Worm (Caenorhabditis elegans): ENCODE data around the gene ZK593.3.

Gene ZK593.3

DNA sequence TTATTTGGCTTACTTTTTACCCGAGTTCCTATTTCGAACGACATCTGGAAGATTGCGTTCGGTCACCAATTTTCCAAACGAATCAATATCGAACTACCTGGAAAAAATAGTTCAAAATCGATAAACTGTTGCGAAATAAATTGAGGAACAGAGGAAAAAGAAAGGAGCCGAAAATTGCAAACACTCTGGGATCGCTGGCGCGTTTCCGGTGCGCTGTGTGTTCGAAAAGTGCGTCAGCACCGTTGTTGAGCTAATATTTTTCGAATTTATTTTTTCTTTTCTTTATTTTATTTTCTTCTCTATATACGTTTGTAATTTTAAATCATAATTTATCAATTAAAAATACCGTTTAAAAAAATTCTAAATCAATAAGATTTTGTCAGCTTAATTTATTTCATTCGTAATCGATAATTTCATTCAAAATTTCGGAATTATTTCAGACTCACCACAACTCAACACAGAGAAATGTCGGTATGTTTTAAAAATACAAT lies 17.6 kb downstream of the ZK593.3 start, which contains the start of the genes dnc-1 and lsm-7 (continued):
- TF ChIP-seq F22D6.2 (tag; optimal IDR thresholded peaks at IDR 0.05) (no peak), efl-1 (GFP tag; optimal IDR thresholded peaks at IDR 0.05) (no peak), F49E8.2 (tag; optimal IDR thresholded peaks at IDR 0.05; ENCODE audit: insufficient read depth) (no peak), ztf-25 (GFP tag; IDR thresholded peaks at IDR 0.05) (no peak), sea-2 (GFP tag; IDR thresholded peaks at IDR 0.05) (no peak), T26A5.8 (tag; optimal IDR thresholded peaks at IDR 0.05) (no peak), attf-6 (GFP tag; IDR thresholded peaks at IDR 0.05) (no peak), ztf-18 (tag; optimal IDR thresholded peaks at IDR 0.05) (peak; percentile 94), bed-2 (GFP tag; IDR thresholded peaks at IDR 0.05) (no peak), let-607 (tag; optimal IDR thresholded peaks at IDR 0.05) (peak; percentile 19 to 25), ztf-26 (tag; optimal IDR thresholded peaks at IDR 0.05) (peak; percentile 57), attf-5 (GFP tag; optimal IDR thresholded peaks at IDR 0.05) (peak; percentile 96), lin-35 (GFP tag; optimal IDR thresholded peaks at IDR 0.05) (peak in 1 of 3 experiments; percentile 69), gei-17 (GFP tag; optimal IDR thresholded peaks at IDR 0.05) (no peak), B0261.1 (tag; optimal IDR thresholded peaks at IDR 0.05) (no peak), cebp-1 (GFP tag; IDR thresholded peaks at IDR 0.05) (peak; percentile 93), cebp-1 (tag; optimal IDR thresholded peaks at IDR 0.05) (peak; percentile 99), ceh-91 (GFP tag; IDR thresholded peaks at IDR 0.05) (no peak), aptf-3 (GFP tag; IDR thresholded peaks at IDR 0.05) (no peak), F57A8.1 (GFP tag; optimal IDR thresholded peaks at IDR 0.05) (no peak), lin-54 (GFP tag; optimal IDR thresholded peaks at IDR 0.05) (peak; percentile 77), rpc-1 (optimal IDR thresholded peaks at IDR 0.05) (no peak), rpc-1 (tag; optimal IDR thresholded peaks at IDR 0.05) (no peak), sdz-38 (tag; optimal IDR thresholded peaks at IDR 0.05) (no peak), unc-62 (GFP tag; optimal IDR thresholded peaks at IDR 0.05) (no peak), egrh-3 (GFP tag; IDR thresholded peaks at IDR 0.05) (no peak), zim-3 (tag; optimal IDR thresholded peaks at IDR 0.05) (no peak), aptf-2 (GFP tag; conservative IDR thresholded peaks at IDR 0.05) (no peak), nfya-1 (tag; optimal IDR thresholded peaks at IDR 0.05; ENCODE audit: borderline replicate concordance, insufficient read depth) (no peak), dox-1 (GFP tag; IDR thresholded peaks at IDR 0.05) (peak; percentile 85)

DNA sequence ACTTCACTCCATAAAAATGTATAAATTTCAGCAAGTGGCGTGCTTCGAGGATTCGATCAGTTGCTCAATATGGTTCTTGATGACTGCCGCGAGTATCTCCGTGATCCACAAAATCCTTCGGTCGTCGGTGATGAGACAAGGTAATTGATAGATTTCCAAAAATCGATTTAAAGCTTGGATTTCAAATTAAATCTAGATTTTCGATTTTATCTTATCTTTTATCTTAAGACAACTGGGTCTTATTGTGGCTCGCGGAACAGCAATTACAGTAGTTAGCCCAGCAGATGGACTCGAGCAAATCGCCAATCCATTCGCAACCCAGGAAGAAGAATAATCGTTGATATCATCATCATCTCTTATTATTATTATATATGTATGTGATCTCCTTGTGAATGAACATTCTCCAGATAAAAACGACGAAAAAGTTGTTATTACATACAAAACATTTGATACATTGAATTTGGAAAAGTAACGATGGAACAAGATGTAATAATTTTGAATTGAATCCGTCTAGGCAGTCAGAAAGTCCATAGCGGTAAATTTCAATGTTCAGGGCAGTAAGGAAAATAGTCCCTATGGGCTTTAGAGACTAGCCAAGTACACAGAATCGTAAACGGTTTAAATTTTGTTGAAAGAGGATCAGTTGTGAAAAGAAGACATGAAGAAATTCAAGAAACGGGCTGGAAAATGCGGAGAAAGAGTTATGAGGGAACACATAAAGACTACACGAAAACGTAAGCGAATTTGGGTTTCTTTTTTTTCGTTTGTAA lies 18.5 kb downstream of the ZK593.3 start:
- TF ChIP-seq D2030.7 (GFP tag; IDR thresholded peaks at IDR 0.05): no peak
- TF ChIP-seq ztf-3 (GFP tag; optimal IDR thresholded peaks at IDR 0.05): no peak
- peak; percentile 16 for TF ChIP-seq mel-28 (tag; optimal IDR thresholded peaks at IDR 0.05; ENCODE audit: borderline replicate concordance)
- peak in 1 of 2 experiments; percentile 56 for TF ChIP-seq let-607 (tag; optimal IDR thresholded peaks at IDR 0.05)
- TF ChIP-seq hmg-20 (GFP tag; IDR thresholded peaks at IDR 0.05): peak; percentile 52; the same call in 1 of the 2 replicates
- peak; percentile 69 for TF ChIP-seq dpff-1 (tag; optimal IDR thresholded peaks at IDR 0.05)
- TF ChIP-seq F57C9.4 (tag; optimal IDR thresholded peaks at IDR 0.05): peak; percentile 5
- peak; percentile 6 for TF ChIP-seq madf-10 (tag; optimal IDR thresholded peaks at IDR 0.05)
- 0 out of 2 replicates have a peak, but pooled peaks have one; percentile 40 for TF ChIP-seq C06A6.2 (GFP tag; conservative IDR thresholded peaks at IDR 0.05)
- no peak for TF ChIP-seq nfya-2 (GFP tag; IDR thresholded peaks at IDR 0.05)
- no peak for TF ChIP-seq efl-1 (GFP tag; optimal IDR thresholded peaks at IDR 0.05)
- 0 out of 2 replicates have a peak, but pooled peaks have one; percentile 57 for TF ChIP-seq lag-1 (GFP tag; IDR thresholded peaks at IDR 0.05)
- TF ChIP-seq hmg-1.2 (GFP tag; IDR thresholded peaks at IDR 0.05): peak; percentile 22; the same call in 1 of the 2 replicates
- TF ChIP-seq Y53F4B.3 (GFP tag; IDR thresholded peaks at IDR 0.05): no peak
- TF ChIP-seq T26A5.8 (tag; optimal IDR thresholded peaks at IDR 0.05): no peak
- TF ChIP-seq somi-1 (GFP tag; optimal IDR thresholded peaks at IDR 0.05): no peak
- no peak for TF ChIP-seq bed-2 (GFP tag; IDR thresholded peaks at IDR 0.05)
- peak; percentile 83 for TF ChIP-seq chd-7 (tag; optimal IDR thresholded peaks at IDR 0.05)
- no peak for TF ChIP-seq zfh-2 (GFP tag; conservative IDR thresholded peaks at IDR 0.05)
- TF ChIP-seq nhr-80 (tag; optimal IDR thresholded peaks at IDR 0.05): peak; percentile 0
- no peak for TF ChIP-seq aptf-2 (GFP tag; conservative IDR thresholded peaks at IDR 0.05)
- peak; percentile 67 for TF ChIP-seq mcd-1 (GFP tag; IDR thresholded peaks at IDR 0.05)
- TF ChIP-seq rpc-1 (optimal IDR thresholded peaks at IDR 0.05): no peak
- no peak for TF ChIP-seq rpc-1 (tag; optimal IDR thresholded peaks at IDR 0.05)
